Fruit fly (Drosophila melanogaster) whole organism, embryonic: ENCODE measurements around the gene CG34309.
A peak's percentile ranks its signal among the peaks of the same experiment; 100 is the strongest.

Experiments
- Adf1 ChIP-seq: fragments of 200-800 bp; sonication (Bioruptor generic); IDR thresholded peaks from 2 replicates; pipeline ENCODE4 v1.3.6; 2022; ENCODE audit warnings: missing biosample characterization, missing genetic modification characterization
- BEAF-32 ChIP-seq: fragments of 200-800 bp; sonication (Bioruptor generic); optimal IDR thresholded peaks from 3 replicates; lab custom pipeline; 2017; ENCODE audit warnings: missing biosample characterization, missing genetic modification characterization, mild to moderate bottlenecking, moderate library complexity, missing genetic modification reagents
- Bdp1 ChIP-seq: fragments of 200-800 bp; sonication (Bioruptor generic); optimal IDR thresholded peaks from 3 replicates; lab custom pipeline; 2016; ENCODE audit warnings: missing biosample characterization, missing genetic modification characterization
- Bgb ChIP-seq: fragments of 200-800 bp; sonication (Bioruptor generic); IDR thresholded peaks from 2 replicates; pipeline ENCODE4 v1.3.6; 2022; ENCODE audit warnings: missing biosample characterization, missing genetic modification characterization; ENCODE audit not compliant: partially characterized antibody
- CG10654 ChIP-seq: fragments of 200-800 bp; sonication (Bioruptor generic); optimal IDR thresholded peaks from 2 replicates; lab custom pipeline; 2016; ENCODE audit warnings: missing biosample characterization, missing genetic modification characterization
- CG11504 ChIP-seq: fragments of 200-800 bp; sonication (Bioruptor generic); optimal IDR thresholded peaks from 3 replicates; lab custom pipeline; 2019; ENCODE audit warnings: missing biosample characterization, mild to moderate bottlenecking, missing genetic modification characterization, moderate library complexity
- CG12391 ChIP-seq: fragments of 200-800 bp; sonication (Bioruptor generic); optimal IDR thresholded peaks from 3 replicates; lab custom pipeline; 2018; ENCODE audit warnings: missing biosample characterization, mild to moderate bottlenecking, missing genetic modification characterization, moderate library complexity
- CG13624 ChIP-seq: fragments of 200-800 bp; sonication (Bioruptor generic); optimal IDR thresholded peaks from 2 replicates; lab custom pipeline; 2016; ENCODE audit warnings: missing biosample characterization, missing genetic modification characterization
- CG14710 ChIP-seq: fragments of 200-800 bp; sonication (Bioruptor generic); optimal IDR thresholded peaks from 3 replicates; lab custom pipeline; 2019; ENCODE audit warnings: missing biosample characterization, mild to moderate bottlenecking, missing genetic modification characterization, moderate library complexity
- CG17568 ChIP-seq: fragments of 200-800 bp; sonication (Bioruptor generic); optimal IDR thresholded peaks from 2 replicates; lab custom pipeline; 2018; ENCODE audit warnings: missing biosample characterization, mild to moderate bottlenecking, missing genetic modification characterization, moderate library complexity
- CG18262 ChIP-seq: fragments of 200-800 bp; optimal IDR thresholded peaks from 3 replicates; lab custom pipeline; 2019; ENCODE audit warnings: missing biosample characterization, mild to moderate bottlenecking, missing genetic modification characterization, moderate library complexity
- CG18599 ChIP-seq: fragments of 200-800 bp; sonication (Bioruptor generic); optimal IDR thresholded peaks from 3 replicates; lab custom pipeline; 2017; ENCODE audit warnings: missing biosample characterization, missing genetic modification characterization, mild to moderate bottlenecking, moderate library complexity, missing genetic modification reagents
- CG2116 ChIP-seq: fragments of 200-800 bp; sonication (Bioruptor generic); optimal IDR thresholded peaks from 3 replicates; lab custom pipeline; 2018; ENCODE audit warnings: missing biosample characterization, mild to moderate bottlenecking, missing genetic modification characterization
- CG31441 ChIP-seq: fragments of 200-800 bp; sonication (Bioruptor generic); IDR thresholded peaks from 2 replicates; pipeline ENCODE4 v1.3.6; 2022; ENCODE audit warnings: missing biosample characterization, missing genetic modification characterization
- CG32532 ChIP-seq: fragments of 200-800 bp; sonication (Bioruptor generic); IDR thresholded peaks from 2 replicates; pipeline ENCODE4 v1.3.6; 2022; ENCODE audit warnings: missing biosample characterization, missing genetic modification characterization
- CG33557 ChIP-seq: fragments of 200-800 bp; sonication (Bioruptor generic); optimal IDR thresholded peaks from 2 replicates; lab custom pipeline; 2019; ENCODE audit warnings: missing biosample characterization, mild to moderate bottlenecking, missing genetic modification characterization, moderate library complexity
- CG34376 ChIP-seq: fragments of 200-800 bp; sonication (Bioruptor generic); optimal IDR thresholded peaks from 2 replicates; lab custom pipeline; 2018; ENCODE audit warnings: missing biosample characterization, mild to moderate bottlenecking, missing genetic modification characterization
- CG3838 ChIP-seq: fragments of 200-800 bp; sonication (Bioruptor generic); optimal IDR thresholded peaks from 3 replicates; lab custom pipeline; 2016; ENCODE audit warnings: missing biosample characterization, missing genetic modification characterization
- CG6683 ChIP-seq: fragments of 200-800 bp; sonication (Bioruptor generic); optimal IDR thresholded peaks from 2 replicates; lab custom pipeline; 2017; ENCODE audit warnings: missing biosample characterization, mild to moderate bottlenecking, missing genetic modification characterization, missing genetic modification reagents
- CG7786 ChIP-seq: fragments of 200-800 bp; sonication (Bioruptor generic); optimal IDR thresholded peaks from 2 replicates; lab custom pipeline; 2016; ENCODE audit warnings: missing biosample characterization, missing genetic modification characterization
- CG9817 ChIP-seq: fragments of 200-800 bp; sonication (Bioruptor generic); optimal IDR thresholded peaks from 2 replicates; lab custom pipeline; 2018; ENCODE audit warnings: missing biosample characterization, mild to moderate bottlenecking, missing genetic modification characterization, moderate library complexity
- CrebB ChIP-seq: fragments of 200-800 bp; sonication (Bioruptor generic); optimal IDR thresholded peaks from 3 replicates; lab custom pipeline; 2018; ENCODE audit warnings: missing biosample characterization, mild to moderate bottlenecking, missing genetic modification characterization
- Drgx ChIP-seq: fragments of 200-800 bp; sonication (Bioruptor generic); IDR thresholded peaks from 2 replicates; pipeline ENCODE4 v1.3.6; 2022; ENCODE audit warnings: missing biosample characterization, missing genetic modification characterization
- H15 ChIP-seq: fragments of 200-800 bp; sonication (Bioruptor generic); IDR thresholded peaks from 3 replicates; pipeline ENCODE4 v1.3.6; 2022; ENCODE audit warnings: missing biosample characterization, missing genetic modification characterization
- Hand ChIP-seq: fragments of 200-800 bp; sonication (Bioruptor generic); optimal IDR thresholded peaks from 2 replicates; lab custom pipeline; 2017; ENCODE audit warnings: mild to moderate bottlenecking, missing biosample characterization, missing genetic modification reagents, missing genetic modification characterization
- Hsf ChIP-seq: fragments of 200-800 bp; sonication (Bioruptor generic); optimal IDR thresholded peaks from 3 replicates; lab custom pipeline; 2016; ENCODE audit warnings: missing biosample characterization, missing genetic modification characterization
- Mad ChIP-seq: fragments of 200-800 bp; sonication (Bioruptor generic); optimal IDR thresholded peaks from 2 replicates; lab custom pipeline; 2016; ENCODE audit warnings: missing biosample characterization, missing genetic modification characterization
- Meics ChIP-seq: fragments of 200-800 bp; sonication (Bioruptor generic); optimal IDR thresholded peaks from 2 replicates; lab custom pipeline; 2017; ENCODE audit warnings: missing biosample characterization, mild to moderate bottlenecking, missing genetic modification characterization
- Scr ChIP-seq: fragments of 200-800 bp; sonication (Bioruptor generic); IDR thresholded peaks from 2 replicates; pipeline ENCODE4 v1.3.6; 2022; ENCODE audit warnings: missing biosample characterization, missing genetic modification characterization; ENCODE audit not compliant: partially characterized antibody
- Vsx1 ChIP-seq: fragments of 200-800 bp; sonication (Bioruptor generic); optimal IDR thresholded peaks from 2 replicates; lab custom pipeline; 2017; ENCODE audit warnings: missing biosample characterization, mild to moderate bottlenecking, missing genetic modification characterization, missing genetic modification reagents
- YL-1 ChIP-seq: fragments of 200-800 bp; sonication (Bioruptor generic); optimal IDR thresholded peaks from 3 replicates; lab custom pipeline; 2017; ENCODE audit warnings: missing biosample characterization, mild to moderate bottlenecking, missing genetic modification characterization
- al ChIP-seq: fragments of 200-800 bp; sonication (Bioruptor generic); IDR thresholded peaks from 2 replicates; pipeline ENCODE4 v1.3.6; 2022; ENCODE audit warnings: missing biosample characterization, missing genetic modification characterization
- bsh ChIP-seq, 2 experiments: fragments of 200-800 bp; sonication (Bioruptor generic); optimal IDR thresholded peaks; 2 replicates each; lab custom pipeline; 2017 to 2018; ENCODE audit warnings: mild to moderate bottlenecking in 2 of 2, missing biosample characterization in 2 of 2, missing genetic modification characterization in 2 of 2, moderate library complexity in 1 of 2
- crp ChIP-seq, 2 experiments: fragments of 200-800 bp; sonication (Bioruptor generic); optimal IDR thresholded peaks; 2 replicates in 1 of 2; 3 replicates in 1 of 2; lab custom pipeline; 2017; ENCODE audit warnings: missing biosample characterization in 2 of 2, missing genetic modification characterization in 2 of 2, mild to moderate bottlenecking in 1 of 2, moderate library complexity in 1 of 2
- dan ChIP-seq: fragments of 200-800 bp; sonication (Bioruptor generic); IDR thresholded peaks from 2 replicates; pipeline ENCODE4 v1.3.6; 2022; ENCODE audit warnings: missing biosample characterization, missing genetic modification characterization
- danr ChIP-seq: fragments of 200-800 bp; sonication (Bioruptor generic); IDR thresholded peaks from 2 replicates; pipeline ENCODE4 v1.3.6; 2022; ENCODE audit warnings: missing biosample characterization, missing genetic modification characterization
- dati ChIP-seq: fragments of 200-800 bp; sonication (Bioruptor generic); IDR thresholded peaks from 2 replicates; pipeline ENCODE4 v1.3.6; 2022; ENCODE audit warnings: missing biosample characterization, missing genetic modification characterization
- fd64A ChIP-seq: fragments of 200-800 bp; sonication (Bioruptor generic); optimal IDR thresholded peaks from 3 replicates; lab custom pipeline; 2018; ENCODE audit warnings: missing biosample characterization, mild to moderate bottlenecking, missing genetic modification characterization
- gt ChIP-seq: fragments of 200-800 bp; sonication (Bioruptor generic); IDR thresholded peaks from 2 replicates; pipeline ENCODE4 v1.3.6; 2022; ENCODE audit warnings: missing biosample characterization, missing genetic modification characterization
- hkb ChIP-seq, 2 experiments: fragments of 200-800 bp in 1 of 2; fragments of >200 bp in 1 of 2; sonication (Bioruptor generic) in 1 of 2; IDR thresholded peaks in 1 of 2; optimal IDR thresholded peaks in 1 of 2; 2 replicates each; pipeline versions ENCODE4 v1.3.6 to Lab custom; 2017 to 2022; ENCODE audit warnings: missing biosample characterization in 1 of 2, missing genetic modification characterization in 1 of 2
- nmo ChIP-seq: fragments of 200-800 bp; sonication (Bioruptor generic); optimal IDR thresholded peaks from 2 replicates; lab custom pipeline; 2018; ENCODE audit warnings: missing biosample characterization, mild to moderate bottlenecking, missing genetic modification characterization, moderate library complexity
- nom ChIP-seq: fragments of 200-800 bp; sonication (Bioruptor generic); optimal IDR thresholded peaks from 2 replicates; lab custom pipeline; 2017; ENCODE audit warnings: missing biosample characterization, missing genetic modification characterization, mild to moderate bottlenecking, moderate library complexity, missing genetic modification reagents
- otp ChIP-seq: fragments of 200-800 bp; sonication (Bioruptor generic); IDR thresholded peaks from 3 replicates; pipeline ENCODE4, ENCODE4 v1.3.6; 2022; ENCODE audit warnings: missing biosample characterization, missing genetic modification characterization
- peb ChIP-seq: fragments of 200-800 bp; sonication (Bioruptor generic); IDR thresholded peaks from 2 replicates; pipeline ENCODE4 v1.3.6; 2022; ENCODE audit warnings: missing biosample characterization, missing genetic modification characterization
- run ChIP-seq: fragments of 200-800 bp; sonication (Bioruptor generic); optimal IDR thresholded peaks from 3 replicates; lab custom pipeline; 2018; ENCODE audit warnings: missing biosample characterization, mild to moderate bottlenecking, missing genetic modification characterization
- salm ChIP-seq: fragments of 200-800 bp; sonication (Bioruptor generic); optimal IDR thresholded peaks from 2 replicates; lab custom pipeline; 2018; ENCODE audit warnings: missing biosample characterization, mild to moderate bottlenecking, missing genetic modification characterization
- sens ChIP-seq: fragments of 200-800 bp; sonication (Bioruptor generic); peaks from one replicate; lab custom pipeline; 2016; ENCODE audit warnings: missing biosample characterization, missing genetic modification characterization
- sisA ChIP-seq: fragments of 200-800 bp; sonication (Bioruptor generic); IDR thresholded peaks from 2 replicates; pipeline ENCODE4 v1.3.6; 2022; ENCODE audit warnings: missing biosample characterization, missing genetic modification characterization

The CG34309 gene

dm6 chr3R:13381744-13382435 is 9.5 kb downstream of the CG34309 start, which contains the start of the genes mRpS21 and Droj2 (continued):
- TF ChIP-seq CG12391 (tag; lab: Kevin White, UChicago) = peak; percentile 71
- no peak for TF ChIP-seq dati (GFP tag; lab: Robert Waterston, UW)
- peak; percentile 3 for TF ChIP-seq YL-1
- peak; percentile 92 for TF ChIP-seq sens
- 0 out of 3 replicates have a peak, but pooled peaks have one; percentile 27 for TF ChIP-seq H15
- peak; percentile 87 for TF ChIP-seq CG14710 (tag; lab: Kevin White, UChicago)
- TF ChIP-seq CG9817 = peak; percentile 75
- peak; percentile 74 for TF ChIP-seq CG11504 (tag; lab: Kevin White, UChicago)
- TF ChIP-seq al (GFP tag; lab: Robert Waterston, UW) = peak; percentile 47; the same call in 1 of the 2 replicates
- peak; percentile 29 for TF ChIP-seq Bdp1
- TF ChIP-seq CG10654 (GFP tag; lab: Kevin White, UChicago) = peak; percentile 37
- peak; percentile 45 for TF ChIP-seq Vsx1 (GFP tag; lab: Kevin White, UChicago)
- TF ChIP-seq CG34376 (GFP tag; lab: Kevin White, UChicago) = peak; percentile 50
- TF ChIP-seq CG3838 (GFP tag; lab: Kevin White, UChicago) = peak; percentile 8
- peak; percentile 34 for TF ChIP-seq Hsf (GFP tag; lab: Kevin White, UChicago)
- no peak for TF ChIP-seq CG18599 (GFP tag; lab: Kevin White, UChicago)
- TF ChIP-seq run (tag; lab: Kevin White, UChicago) = no peak
- no peak for TF ChIP-seq Adf1 (GFP tag; lab: Robert Waterston, UW)
- TF ChIP-seq peb = no peak
- peak; percentile 44 for TF ChIP-seq CG33557
- TF ChIP-seq Bgb (GFP tag; lab: Robert Waterston, UW) = no peak
- 0 out of 2 replicates have a peak, but pooled peaks have one; percentile 39 for TF ChIP-seq sisA (GFP tag; lab: Robert Waterston, UW)
- peak; percentile 49; the same call in 1 of the 2 replicates for TF ChIP-seq CG32532
- no peak for TF ChIP-seq gt (GFP tag; lab: Robert Waterston, UW)
- peak; percentile 85 to 97 for TF ChIP-seq crp (GFP tag; optimal IDR thresholded peaks at IDR 0.05; lab: Kevin White, UChicago)
- no peak for TF ChIP-seq danr
- TF ChIP-seq bsh (GFP tag; optimal IDR thresholded peaks at IDR 0.05; lab: Kevin White, UChicago) = peak in 1 of 2 experiments; percentile 36
- peak; percentile 51 for TF ChIP-seq Scr (GFP tag; lab: Robert Waterston, UW)
- TF ChIP-seq BEAF-32 = peak; percentile 65
- TF ChIP-seq CG31441 = peak; percentile 69
- TF ChIP-seq CG7786 (GFP tag; lab: Kevin White, UChicago) = peak; percentile 2
- no peak for TF ChIP-seq CG17568 (GFP tag; lab: Kevin White, UChicago)
- no peak for TF ChIP-seq Hand
- TF ChIP-seq otp (GFP tag; lab: Robert Waterston, UW) = peak; percentile 26; the same call in 1 of the 3 replicates
- TF ChIP-seq CG2116 (GFP tag; lab: Kevin White, UChicago) = peak; percentile 96
- TF ChIP-seq nom = peak; percentile 57
- peak; percentile 71 for TF ChIP-seq CG13624 (GFP tag; lab: Kevin White, UChicago)
- TF ChIP-seq nmo (GFP tag; lab: Kevin White, UChicago) = peak; percentile 83
- peak; percentile 29 for TF ChIP-seq Meics
- peak; percentile 48 for TF ChIP-seq CG18262 (tag; lab: Kevin White, UChicago)
- no peak for TF ChIP-seq fd64A (GFP tag; lab: Kevin White, UChicago)
- no peak for TF ChIP-seq CG6683 (GFP tag; lab: Kevin White, UChicago)
- no peak for TF ChIP-seq Drgx (GFP tag; lab: Robert Waterston, UW)
- TF ChIP-seq dan (GFP tag; lab: Robert Waterston, UW) = no peak
- peak; percentile 29 for TF ChIP-seq Mad
- TF ChIP-seq salm (tag; lab: Kevin White, UChicago) = peak; percentile 41
- TF ChIP-seq hkb (optimal IDR thresholded peaks at IDR 0.05; lab: Kevin White, UChicago) = peak; percentile 35
- no peak; the same call in 1 of the 2 replicates for TF ChIP-seq hkb (GFP tag; IDR thresholded peaks at IDR 0.05; lab: Robert Waterston, UW)
- TF ChIP-seq CrebB (tag; lab: Kevin White, UChicago) = peak; percentile 17
